Fruit fly (Drosophila melanogaster) S2 (cell line): ENCODE data around the gene NT1.

ENCODE experiments used
- CG8478 ChIP-seq: fragments of >200 bp; optimal IDR thresholded peaks from 2 replicates; lab custom pipeline; 2018
- CTCF ChIP-seq, 2 experiments: fragments of >200 bp; optimal IDR thresholded peaks; 2 replicates each; lab custom pipeline; 2018

Gene NT1

DNA sequence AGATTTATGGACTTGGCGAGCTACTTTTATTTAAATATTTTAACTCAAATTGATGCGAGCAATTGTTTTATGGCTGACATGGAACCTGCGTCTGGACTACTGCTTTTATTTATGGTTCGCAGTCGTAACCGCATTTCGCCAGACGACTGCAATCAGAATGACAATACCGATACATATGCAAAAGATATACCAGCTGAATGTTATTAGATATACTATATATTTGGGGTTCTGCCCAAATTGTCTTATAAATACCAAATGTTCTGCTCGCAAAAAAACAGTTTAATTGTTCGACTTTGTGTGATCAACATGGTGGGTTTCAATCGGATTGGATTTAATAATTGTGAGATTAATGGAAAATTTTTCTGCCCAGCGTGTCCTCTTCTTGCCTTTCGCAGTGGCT is 38.5 kb downstream of the NT1 start, which contains the start of gene CG32249:
CG32249 (plus strand) TSS at position 301 of the 400 bp plus-strand sequence.
- TF ChIP-seq CTCF (optimal IDR thresholded peaks at IDR 0.05; lab: Kevin White, UChicago): no peak
- no peak for TF ChIP-seq CG8478

DNA sequence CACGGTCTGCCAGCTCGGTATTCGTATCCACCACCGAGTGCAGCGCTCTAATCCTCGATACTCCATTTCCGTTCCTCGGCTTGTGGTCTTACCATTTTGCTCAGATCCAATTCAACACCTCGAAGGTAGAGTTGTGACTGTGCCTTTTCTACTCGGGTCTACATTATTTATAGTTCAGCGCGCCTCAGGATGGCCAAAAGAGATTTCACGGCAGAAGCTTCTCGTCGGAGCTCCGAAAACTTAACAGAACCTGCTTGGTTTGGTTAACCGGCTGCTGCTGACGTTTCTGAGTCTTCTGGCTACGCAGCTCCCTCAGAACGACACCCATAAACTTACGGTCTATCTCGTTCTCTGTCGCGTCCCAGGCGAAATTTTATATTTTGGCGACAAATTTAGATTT is 41.7 kb downstream of the NT1 start, which contains the start of gene CG32241:
CG32241 (minus strand) TSS at position 101 of the 400 bp plus-strand sequence.
- TF ChIP-seq CTCF (optimal IDR thresholded peaks at IDR 0.05; lab: Kevin White, UChicago): no peak
- TF ChIP-seq CG8478: no peak

dm6 chr3L:4463773-4464301 is 44.4 kb downstream of the NT1 start, which contains the start of gene CG15024:
CG15024 (minus strand) TSS chr3L:4463823.
- no peak for TF ChIP-seq CTCF (optimal IDR thresholded peaks at IDR 0.05; lab: Kevin White, UChicago)
- TF ChIP-seq CG8478: no peak

DNA sequence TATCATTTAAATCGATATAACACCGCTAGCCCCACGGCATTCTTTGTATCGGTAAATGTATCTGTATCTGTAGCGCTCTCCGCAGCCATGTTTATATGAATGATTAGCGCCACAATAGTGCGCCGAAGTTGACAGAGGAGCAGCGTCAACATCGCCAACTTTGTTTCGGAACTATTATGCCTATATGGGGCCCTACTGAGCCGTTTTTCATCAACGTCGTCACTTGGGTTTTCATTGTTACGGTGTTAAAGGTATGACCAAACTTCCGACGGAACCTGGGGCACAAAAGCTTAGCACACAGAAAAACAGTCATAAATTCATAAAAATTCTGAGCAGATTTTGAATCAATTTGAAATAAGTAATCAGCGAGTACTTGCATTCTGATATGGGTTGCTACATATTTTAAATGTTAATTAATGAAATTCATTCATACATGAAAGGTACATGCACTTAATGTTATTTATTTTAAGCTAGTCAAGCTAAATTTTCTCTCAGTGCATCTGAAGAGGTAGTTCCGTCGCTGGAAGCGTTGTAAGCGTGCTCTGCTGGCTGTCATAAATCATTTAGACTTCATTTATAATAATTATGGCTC is 46.7 kb downstream of the NT1 start, which contains the start of gene CG15023:
CG15023 (minus strand) TSS at position 51 of the 592 bp plus-strand sequence.
- TF ChIP-seq CTCF (optimal IDR thresholded peaks at IDR 0.05; lab: Kevin White, UChicago) (no peak), CG8478 (no peak)

DNA sequence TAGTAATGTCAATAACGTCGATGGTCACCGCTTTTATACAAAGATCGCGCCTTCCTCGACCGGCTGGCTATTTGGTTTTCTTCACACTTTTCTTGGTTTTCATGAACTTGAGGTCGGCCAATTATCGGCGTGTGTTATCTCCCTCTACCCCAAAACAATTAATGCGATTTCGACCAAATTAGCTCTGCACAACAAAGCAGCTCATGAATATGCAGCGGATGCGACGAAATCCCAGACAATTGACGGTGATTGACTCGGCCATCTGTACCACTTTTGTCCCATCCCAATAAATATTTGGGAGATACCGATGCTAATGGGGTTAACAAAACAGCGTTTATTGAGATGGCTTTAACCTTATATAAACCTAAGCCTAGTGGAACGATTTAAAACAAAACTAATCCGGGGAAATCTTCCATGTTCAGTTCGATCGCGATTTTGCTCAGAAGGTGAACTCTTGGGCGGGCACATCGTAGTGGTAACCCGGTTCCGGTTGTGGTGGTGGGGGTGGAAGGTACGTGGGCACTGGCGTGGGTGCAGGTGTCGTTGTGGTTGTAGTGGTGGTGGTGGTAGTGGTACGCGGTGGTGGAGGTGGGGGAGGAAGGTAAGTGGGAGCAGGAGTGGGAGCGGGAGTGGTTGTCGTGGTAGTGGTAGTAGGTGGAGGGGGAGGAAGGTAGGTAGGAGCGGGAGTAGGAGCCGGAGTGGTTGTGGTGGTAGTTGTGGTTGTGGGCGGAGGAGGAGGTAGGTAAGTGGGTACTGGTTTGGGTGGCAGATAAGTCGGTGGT is 47.7 kb downstream of the NT1 start, which contains the start of gene CG15022:
CG15022 (minus strand) TSS at position 11 of the 782 bp plus-strand sequence.
- TF ChIP-seq CG8478 (no peak), CTCF (optimal IDR thresholded peaks at IDR 0.05; lab: Kevin White, UChicago) (no peak)

- TF ChIP-seq CTCF (optimal IDR thresholded peaks at IDR 0.05; lab: Kevin White, UChicago): no peak
- no peak for TF ChIP-seq CG8478
These were observed 50.2 kb downstream of the NT1 start, which contains the start of gene CG11345 for dm6 chr3L:4458063-4458462. CG11345 (minus strand) TSS chr3L:4458163.
